Fruit fly (Drosophila melanogaster) whole organism, adult: Measurements from ENCODE around the gene CG17237.

Experiments
- CG11617 ChIP-seq: fragments of 200-800 bp; sonication (Bioruptor generic); optimal IDR thresholded peaks from 2 replicates; lab custom pipeline; 2017; ENCODE audit warnings: mild to moderate bottlenecking, missing biosample characterization, missing genetic modification reagents, missing genetic modification characterization
- CG12768 ChIP-seq: fragments of 200-800 bp; sonication (Bioruptor generic); optimal IDR thresholded peaks from 2 replicates; lab custom pipeline; 2017; ENCODE audit warnings: missing biosample characterization, missing genetic modification characterization, mild to moderate bottlenecking, moderate library complexity, missing genetic modification reagents
- CG14711 ChIP-seq: fragments of 200-800 bp; sonication (Bioruptor generic); optimal IDR thresholded peaks from 2 replicates; lab custom pipeline; 2018; ENCODE audit warnings: missing biosample characterization, mild to moderate bottlenecking, missing genetic modification characterization, moderate library complexity
- CG1620 ChIP-seq: fragments of 200-800 bp; sonication (Bioruptor generic); optimal IDR thresholded peaks from 2 replicates; lab custom pipeline; 2016; ENCODE audit warnings: missing biosample characterization, missing genetic modification characterization
- CG33017 ChIP-seq: fragments of 200-800 bp; sonication (Bioruptor generic); optimal IDR thresholded peaks from 2 replicates; lab custom pipeline; 2018; ENCODE audit warnings: missing biosample characterization, mild to moderate bottlenecking, missing genetic modification characterization, moderate library complexity
- CG5204 ChIP-seq: fragments of 200-800 bp; sonication (Bioruptor generic); optimal IDR thresholded peaks from 2 replicates; lab custom pipeline; 2016; ENCODE audit warnings: missing biosample characterization, missing genetic modification characterization
- CG7045 ChIP-seq: fragments of 200-800 bp; sonication (Bioruptor generic); optimal IDR thresholded peaks from 2 replicates; lab custom pipeline; 2017; ENCODE audit warnings: missing biosample characterization, mild to moderate bottlenecking, missing genetic modification characterization
- CG7101 ChIP-seq: fragments of 200-800 bp; sonication (Bioruptor generic); optimal IDR thresholded peaks from 2 replicates; lab custom pipeline; 2018; ENCODE audit warnings: missing biosample characterization, mild to moderate bottlenecking, missing genetic modification characterization, moderate library complexity
- Clk ChIP-seq: fragments of 200-800 bp; sonication (Bioruptor generic); optimal IDR thresholded peaks from 2 replicates; lab custom pipeline; 2017; ENCODE audit warnings: missing biosample characterization, missing genetic modification characterization
- Crg-1 ChIP-seq: fragments of 200-800 bp; sonication (Bioruptor generic); optimal IDR thresholded peaks from 2 replicates; lab custom pipeline; 2016; ENCODE audit warnings: missing biosample characterization, missing genetic modification characterization
- Hr96 ChIP-seq: fragments of 200-800 bp; sonication (Bioruptor generic); optimal IDR thresholded peaks from 2 replicates; lab custom pipeline; 2016; ENCODE audit warnings: missing biosample characterization, missing genetic modification characterization
- Mnt ChIP-seq: fragments of 200-800 bp; sonication (Bioruptor generic); optimal IDR thresholded peaks from 2 replicates; lab custom pipeline; 2016; ENCODE audit warnings: missing biosample characterization, mild to moderate bottlenecking, missing genetic modification characterization
- bab1 ChIP-seq: fragments of 200-800 bp; sonication (Bioruptor generic); optimal IDR thresholded peaks from 3 replicates; lab custom pipeline; 2019; ENCODE audit warnings: missing biosample characterization, mild to moderate bottlenecking, missing genetic modification characterization, moderate library complexity
- cic ChIP-seq: fragments of 200-800 bp; sonication (Bioruptor generic); optimal IDR thresholded peaks from 2 replicates; lab custom pipeline; 2017; ENCODE audit warnings: missing biosample characterization, mild to moderate bottlenecking, missing genetic modification characterization, moderate library complexity
- cnc ChIP-seq, 2 experiments: fragments of >200 bp; optimal IDR thresholded peaks; 2 replicates each; lab custom pipeline; 2017
- kay ChIP-seq: fragments of 200-800 bp; sonication (Bioruptor generic); peaks from one replicate; lab custom pipeline; 2016; ENCODE audit warnings: missing biosample characterization, missing genetic modification characterization, borderline replicate concordance
- ovo ChIP-seq: fragments of 200-800 bp; sonication (Bioruptor generic); optimal IDR thresholded peaks from 2 replicates; lab custom pipeline; 2016; ENCODE audit warnings: missing biosample characterization, missing genetic modification characterization
- pad ChIP-seq: fragments of 200-800 bp; sonication (Bioruptor generic); optimal IDR thresholded peaks from 3 replicates; lab custom pipeline; 2017; ENCODE audit warnings: missing biosample characterization, missing genetic modification characterization, mild to moderate bottlenecking, moderate library complexity, missing genetic modification reagents
- tj ChIP-seq: fragments of 200-800 bp; sonication (Bioruptor generic); optimal IDR thresholded peaks from 3 replicates; lab custom pipeline; 2017; ENCODE audit warnings: missing biosample characterization, mild to moderate bottlenecking, missing genetic modification characterization, moderate library complexity
- toe ChIP-seq: fragments of 200-800 bp; sonication (Bioruptor generic); optimal IDR thresholded peaks from 2 replicates; lab custom pipeline; 2016; ENCODE audit warnings: missing biosample characterization, missing genetic modification characterization

CG17237 gene

DNA sequence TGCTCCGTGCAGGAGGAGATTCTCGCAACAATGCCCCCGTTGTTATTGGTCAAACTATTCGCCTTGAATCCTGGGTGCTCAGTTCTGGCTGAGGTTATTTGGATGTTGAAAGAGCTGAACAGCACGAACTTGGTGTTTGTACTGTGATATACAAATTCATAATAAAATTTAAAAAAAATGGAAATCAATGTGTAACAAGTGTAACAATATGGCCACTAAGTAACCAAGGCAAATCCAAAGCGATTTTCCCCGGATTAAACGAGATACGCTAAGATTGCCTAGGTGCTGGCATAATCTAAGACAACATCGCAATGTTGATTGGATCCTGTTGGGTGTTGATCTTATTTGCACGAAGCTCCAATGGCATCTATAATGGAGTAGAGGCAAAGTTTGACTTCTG is 4.4 kb downstream of the CG17237 start, which contains the start of gene CG4271:
Gene CG4271, plus strand, starts transcription at position 301 of the 400 bp plus-strand sequence.
- TF ChIP-seq Mnt (no peak), CG1620 (no peak), Hr96 (no peak), CG7045 (GFP tag; lab: Kevin White, UChicago) (no peak), CG11617 (no peak), ovo (GFP tag; lab: Kevin White, UChicago) (no peak), tj (no peak), CG5204 (GFP tag; lab: Kevin White, UChicago) (no peak), Clk (GFP tag; lab: Kevin White, UChicago) (no peak), CG12768 (GFP tag; lab: Kevin White, UChicago) (no peak), pad (GFP tag; lab: Kevin White, UChicago) (no peak), Crg-1 (GFP tag; lab: Kevin White, UChicago) (no peak), CG33017 (tag; lab: Kevin White, UChicago) (no peak), kay (GFP tag; lab: Kevin White, UChicago) (no peak)

DNA sequence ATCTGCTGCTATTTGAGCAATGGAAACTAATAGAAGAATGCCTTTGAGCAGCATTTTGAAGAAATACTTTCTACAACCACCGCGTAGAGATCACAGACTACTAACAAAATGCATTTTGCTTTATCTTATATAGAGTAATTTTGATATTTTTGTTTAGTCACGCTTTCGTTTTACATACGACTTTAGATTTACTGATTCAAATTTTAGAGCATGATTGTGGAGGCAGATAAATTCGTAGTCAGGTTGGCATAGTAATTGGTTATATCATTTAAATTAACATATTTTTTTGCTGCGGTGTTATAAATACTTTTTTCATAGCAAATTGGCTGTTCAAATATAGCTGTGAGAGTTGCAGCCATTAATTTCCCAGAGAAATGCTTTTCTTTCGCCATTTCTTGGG is 20.2 kb downstream of the CG17237 start, which contains the start of gene CG17242:
Gene CG17242, minus strand, starts transcription at position 101 of the 400 bp plus-strand sequence.
- TF ChIP-seq pad (GFP tag; lab: Kevin White, UChicago) (no peak), bab1 (GFP tag; lab: Kevin White, UChicago) (no peak), CG7045 (GFP tag; lab: Kevin White, UChicago) (no peak), CG12768 (GFP tag; lab: Kevin White, UChicago) (no peak), CG1620 (no peak), ovo (GFP tag; lab: Kevin White, UChicago) (no peak), cic (GFP tag; lab: Kevin White, UChicago) (no peak), Hr96 (no peak), CG5204 (GFP tag; lab: Kevin White, UChicago) (no peak)

- no peak for TF ChIP-seq ovo (GFP tag; lab: Kevin White, UChicago)
- no peak for TF ChIP-seq cnc (optimal IDR thresholded peaks at IDR 0.05; lab: Kevin White, UChicago)
- TF ChIP-seq Crg-1 (GFP tag; lab: Kevin White, UChicago): no peak
- no peak for TF ChIP-seq CG11617
- TF ChIP-seq Clk (GFP tag; lab: Kevin White, UChicago): no peak
- no peak for TF ChIP-seq cic (GFP tag; lab: Kevin White, UChicago)
- no peak for TF ChIP-seq CG14711
- TF ChIP-seq Hr96: no peak
- no peak for TF ChIP-seq bab1 (GFP tag; lab: Kevin White, UChicago)
- TF ChIP-seq CG7045 (GFP tag; lab: Kevin White, UChicago): no peak
- TF ChIP-seq toe (GFP tag; lab: Kevin White, UChicago): no peak
- TF ChIP-seq CG7101 (tag; lab: Kevin White, UChicago): no peak
- TF ChIP-seq CG33017 (tag; lab: Kevin White, UChicago): no peak
These were observed 24.0 kb downstream of the CG17237 start, which contains the start of gene CG34049 for dm6 chr2L:2265221-2265620. TSS of gene CG34049 (minus strand) at chr2L:2265321.

- TF ChIP-seq CG11617: no peak
- TF ChIP-seq CG33017 (tag; lab: Kevin White, UChicago): no peak
- no peak for TF ChIP-seq CG5204 (GFP tag; lab: Kevin White, UChicago)
- no peak for TF ChIP-seq ovo (GFP tag; lab: Kevin White, UChicago)
- no peak for TF ChIP-seq Hr96
- no peak for TF ChIP-seq CG12768 (GFP tag; lab: Kevin White, UChicago)
- no peak for TF ChIP-seq cic (GFP tag; lab: Kevin White, UChicago)
- no peak for TF ChIP-seq cnc (optimal IDR thresholded peaks at IDR 0.05; lab: Kevin White, UChicago)
- TF ChIP-seq kay (GFP tag; lab: Kevin White, UChicago): no peak
- TF ChIP-seq CG1620: no peak
- no peak for TF ChIP-seq Mnt
- no peak for TF ChIP-seq tj
- TF ChIP-seq Clk (GFP tag; lab: Kevin White, UChicago): no peak
- no peak for TF ChIP-seq CG7045 (GFP tag; lab: Kevin White, UChicago)
- no peak for TF ChIP-seq toe (GFP tag; lab: Kevin White, UChicago)
These were observed 26.1 kb downstream of the CG17237 start, which contains the start of gene CG4270 for dm6 chr2L:2263142-2263541. TSS of gene CG4270 (plus strand) at chr2L:2263442.

dm6 chr2L:2254950-2255349 is 34.3 kb downstream of the CG17237 start, which contains the start of gene Send1:
TSS of gene Send1 (minus strand) at chr2L:2255050.
- TF ChIP-seq cic (GFP tag; lab: Kevin White, UChicago): no peak

DNA sequence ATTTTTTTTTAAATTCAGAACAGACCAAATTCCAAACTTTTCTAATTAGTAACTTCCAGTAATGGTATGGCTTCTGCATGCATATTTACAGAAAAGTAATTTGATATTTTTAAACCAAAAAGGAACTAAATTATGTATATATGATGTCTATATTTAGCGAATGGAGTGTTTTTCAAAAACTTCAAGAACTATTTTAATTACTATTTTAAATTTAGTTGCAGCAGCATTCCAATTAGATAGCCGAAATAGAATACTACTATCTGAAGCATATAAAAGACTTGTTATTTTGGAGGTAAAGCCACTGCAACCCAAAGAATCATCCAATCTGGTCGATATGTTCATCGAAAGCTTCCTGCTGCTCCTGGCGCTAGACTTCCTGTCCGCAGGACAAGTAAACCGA is 36.5 kb downstream of the CG17237 start, which contains the start of gene CG17234:
Gene CG17234, plus strand, starts transcription at position 301 of the 400 bp plus-strand sequence.
- no peak for TF ChIP-seq bab1 (GFP tag; lab: Kevin White, UChicago)
- TF ChIP-seq cnc (optimal IDR thresholded peaks at IDR 0.05; lab: Kevin White, UChicago): no peak
- no peak for TF ChIP-seq Hr96
- no peak for TF ChIP-seq cic (GFP tag; lab: Kevin White, UChicago)
- TF ChIP-seq CG14711: no peak
- TF ChIP-seq CG12768 (GFP tag; lab: Kevin White, UChicago): no peak
- no peak for TF ChIP-seq CG7045 (GFP tag; lab: Kevin White, UChicago)
- no peak for TF ChIP-seq pad (GFP tag; lab: Kevin White, UChicago)
- no peak for TF ChIP-seq toe (GFP tag; lab: Kevin White, UChicago)

dm6 chr2L:2252241-2252640 is 37.0 kb downstream of the CG17237 start, which contains the start of gene CG17239:
TSS of gene CG17239 (minus strand) at chr2L:2252341.
- TF ChIP-seq cnc (optimal IDR thresholded peaks at IDR 0.05; lab: Kevin White, UChicago) (no peak), Mnt (no peak), CG7101 (tag; lab: Kevin White, UChicago) (no peak), Hr96 (no peak), CG12768 (GFP tag; lab: Kevin White, UChicago) (no peak), toe (GFP tag; lab: Kevin White, UChicago) (no peak), ovo (GFP tag; lab: Kevin White, UChicago) (no peak), pad (GFP tag; lab: Kevin White, UChicago) (no peak), CG14711 (no peak)
